Worm (Caenorhabditis elegans) whole organism, late embryonic: ENCODE measurements around the gene F53E10.6.
"Not testable (repeated sequence)": the region's sequence is repeated elsewhere in the genome, so short reads cannot be mapped to it uniquely, and the experiment has no call there.

Experiments
- ceh-19 ChIP-seq: fragments of 200-800 bp; sonication (Bioruptor generic); optimal IDR thresholded peaks from 2 replicates; lab custom pipeline; 2018; ENCODE audit warnings: mild to moderate bottlenecking, missing genetic modification characterization, missing compliant biosample characterization
- elt-2 ChIP-seq: sonication (generic microtip); optimal IDR thresholded peaks from 2 replicates; lab custom pipeline; 2016; ENCODE audit warnings: missing genetic modification reagents, missing genetic modification characterization, missing compliant biosample characterization
- madf-2 ChIP-seq: sonication (generic microtip); optimal IDR thresholded peaks from 2 replicates; lab custom pipeline; 2017; ENCODE audit warnings: missing genetic modification characterization, missing compliant biosample characterization
- odd-2 ChIP-seq: sonication (generic microtip); optimal IDR thresholded peaks from 2 replicates; lab custom pipeline; 2017; ENCODE audit warnings: antibody characterized with exemption, mild to moderate bottlenecking, missing genetic modification characterization, missing compliant biosample characterization
- pat-9 ChIP-seq: fragments of 200-800 bp; sonication (Bioruptor generic); optimal IDR thresholded peaks from 2 replicates; lab custom pipeline; 2018; ENCODE audit warnings: mild to moderate bottlenecking, missing genetic modification characterization, moderate library complexity, missing compliant biosample characterization
- unc-42 ChIP-seq: sonication (generic microtip); optimal IDR thresholded peaks from 2 replicates; lab custom pipeline; 2016; ENCODE audit warnings: missing genotype, missing genetic modification characterization, missing compliant biosample characterization

The F53E10.6 gene

ce11 chrV:2565525-2565924 is 37.3 kb downstream of the F53E10.6 start, which contains the start of gene Y45G12C.1:
Y45G12C.1 (plus strand) TSS chrV:2565683.
- TF ChIP-seq pat-9 (no peak), elt-2 (tag; lab: Kevin White, UChicago) (peak; percentile 46), unc-42 (tag; lab: Kevin White, UChicago) (no peak)

- not testable (repeated sequence) for TF ChIP-seq ceh-19 (GFP tag; lab: Kevin White, UChicago); madf-2 (tag; lab: Kevin White, UChicago); odd-2 (tag; lab: Kevin White, UChicago)
Measured at ce11 chrV:2561390-2561789, 41.5 kb downstream of the F53E10.6 start, which contains the start of gene gst-10. gst-10 (plus strand) TSS chrV:2561690.
